Worm (Caenorhabditis elegans) whole organism, L4 larva: ENCODE results near the gene egl-36.

Experiments used
- D1046.2 ChIP-seq: fragments of 200-800 bp; sonication (Bioruptor generic); IDR thresholded peaks from 2 replicates; pipeline ENCODE4 v1.3.6; 2022; ENCODE audit warnings: missing genetic modification characterization, missing compliant biosample characterization
- F10B5.3 ChIP-seq: sonication (generic microtip); optimal IDR thresholded peaks from 2 replicates; lab custom pipeline; 2016; ENCODE audit warnings: mild to moderate bottlenecking, missing genetic modification characterization, missing compliant biosample characterization
- F49E8.2 ChIP-seq: sonication (generic microtip); optimal IDR thresholded peaks from 2 replicates; lab custom pipeline; 2016; ENCODE audit warnings: missing compliant biosample characterization, mild to moderate bottlenecking, missing genetic modification characterization, borderline replicate concordance
- T26A8.4 ChIP-seq: fragments of 200-800 bp; sonication (Bioruptor generic); IDR thresholded peaks from 2 replicates; pipeline ENCODE4 v1.3.6; 2022; ENCODE audit warnings: missing genetic modification characterization, missing compliant biosample characterization
- Y105C5A.15 ChIP-seq: fragments of 200-800 bp; sonication (Bioruptor generic); IDR thresholded peaks from 2 replicates; pipeline ENCODE4 v1.3.6; 2022; ENCODE audit warnings: missing genetic modification characterization, missing compliant biosample characterization
- Y48G9A.11 ChIP-seq: fragments of 200-800 bp; sonication (Bioruptor generic); IDR thresholded peaks from 2 replicates; pipeline ENCODE4 v1.3.6; 2022; ENCODE audit warnings: missing genetic modification reagents, missing genetic modification characterization, missing compliant biosample characterization
- Y5F2A.4 ChIP-seq: fragments of 200-800 bp; sonication (Bioruptor generic); optimal IDR thresholded peaks from 2 replicates; lab custom pipeline; 2018; ENCODE audit warnings: mild to moderate bottlenecking, missing genetic modification characterization, missing compliant biosample characterization
- Y75B8A.6 ChIP-seq: fragments of 200-800 bp; sonication (Bioruptor generic); IDR thresholded peaks from 2 replicates; pipeline ENCODE4 v1.3.6; 2022; ENCODE audit warnings: missing genetic modification reagents, missing genetic modification characterization, missing compliant biosample characterization
- ZK337.2 ChIP-seq: fragments of 200-800 bp; sonication (Bioruptor generic); IDR thresholded peaks from 2 replicates; pipeline ENCODE4 v1.3.6; 2022; ENCODE audit warnings: missing genetic modification reagents, missing genetic modification characterization, missing compliant biosample characterization
- aly-2 ChIP-seq: sonication (generic microtip); optimal IDR thresholded peaks from 2 replicates; lab custom pipeline; 2018; ENCODE audit warnings: missing biosample characterization, missing genetic modification characterization
- ama-1 ChIP-seq: fragments of 150-350 bp; optimal IDR thresholded peaks from 2 replicates; lab custom pipeline; 2014; ENCODE audit warnings: inconsistent platforms, mixed read lengths
- ceh-62 ChIP-seq: sonication (generic microtip); optimal IDR thresholded peaks from 2 replicates; lab custom pipeline; 2017; ENCODE audit warnings: missing biosample characterization, missing genetic modification characterization
- daf-12 ChIP-seq: fragments of 150-350 bp; optimal IDR thresholded peaks from 2 replicates; lab custom pipeline; 2014; ENCODE audit warnings: missing biosample characterization, missing genetic modification reagents, missing genetic modification characterization
- daf-19 ChIP-seq: fragments of 200-800 bp; sonication (Bioruptor generic); conservative IDR thresholded peaks from 2 replicates; pipeline ENCODE4 v1.3.6; 2022; ENCODE audit warnings: missing genetic modification characterization, missing compliant biosample characterization
- daf-8 ChIP-seq: fragments of 200-800 bp; sonication (Bioruptor generic); IDR thresholded peaks from 2 replicates; pipeline ENCODE4 v1.3.6; 2022; ENCODE audit warnings: missing genetic modification characterization, missing compliant biosample characterization
- dmd-9 ChIP-seq: fragments of 200-800 bp; sonication (Bioruptor generic); IDR thresholded peaks from 2 replicates; pipeline ENCODE4 v1.3.6; 2022; ENCODE audit warnings: missing genetic modification reagents, missing genetic modification characterization, missing compliant biosample characterization
- dve-1 ChIP-seq: sonication (generic microtip); optimal IDR thresholded peaks from 2 replicates; lab custom pipeline; 2017; ENCODE audit warnings: antibody characterized with exemption, mild to moderate bottlenecking, missing genetic modification characterization, missing compliant biosample characterization; ENCODE audit not compliant: insufficient read depth
- gei-8 ChIP-seq: fragments of 200-800 bp; sonication (Bioruptor generic); optimal IDR thresholded peaks from 2 replicates; lab custom pipeline; 2018; ENCODE audit warnings: mild to moderate bottlenecking, missing genetic modification characterization, missing compliant biosample characterization
- hif-1 ChIP-seq, 2 experiments: sonication (generic microtip); optimal IDR thresholded peaks; 2 replicates each; lab custom pipeline; 2016 to 2017; ENCODE audit warnings: missing compliant biosample characterization in 2 of 2, missing genetic modification characterization in 2 of 2, missing genetic modification reagents in 2 of 2, missing genotype in 2 of 2, mild to moderate bottlenecking in 1 of 2
- hlh-11 ChIP-seq: fragments of 200-800 bp; sonication (Bioruptor generic); optimal IDR thresholded peaks from 2 replicates; lab custom pipeline; 2018; ENCODE audit warnings: mild to moderate bottlenecking, missing genetic modification characterization, missing compliant biosample characterization
- hlh-30 ChIP-seq: sonication (generic microtip); optimal IDR thresholded peaks from 2 replicates; lab custom pipeline; 2017; ENCODE audit warnings: antibody characterized with exemption, mild to moderate bottlenecking, missing genetic modification characterization, missing compliant biosample characterization; ENCODE audit not compliant: insufficient read depth
- lin-13 ChIP-seq: fragments of 150-350 bp; optimal IDR thresholded peaks from 2 replicates; lab custom pipeline; 2014; ENCODE audit warnings: missing biosample characterization, missing genetic modification reagents, missing genetic modification characterization
- lin-29 ChIP-seq: fragments of 200-800 bp; sonication (Bioruptor generic); IDR thresholded peaks from 2 replicates; pipeline ENCODE4 v1.3.6; 2022; ENCODE audit warnings: missing genetic modification reagents, missing genetic modification characterization, missing compliant biosample characterization
- lir-3 ChIP-seq: sonication (generic microtip); optimal IDR thresholded peaks from 2 replicates; lab custom pipeline; 2016; ENCODE audit warnings: mild to moderate bottlenecking, missing genetic modification characterization, missing compliant biosample characterization
- lsy-2 ChIP-seq, 2 experiments: fragments of 150-350 bp in 1 of 2; sonication (generic microtip) in 1 of 2; optimal IDR thresholded peaks; 2 replicates each; lab custom pipeline; 2014 to 2017; ENCODE audit warnings: missing biosample characterization in 2 of 2, missing genetic modification characterization in 2 of 2
- madf-5 ChIP-seq, 2 experiments: fragments of 200-800 bp; sonication (Bioruptor generic); IDR thresholded peaks; 2 replicates each; pipeline ENCODE4 v1.3.6; 2022; ENCODE audit warnings: missing compliant biosample characterization in 2 of 2, missing genetic modification characterization in 2 of 2
- madf-9 ChIP-seq: fragments of 200-800 bp; sonication (Bioruptor generic); conservative IDR thresholded peaks from 2 replicates; pipeline ENCODE4 v1.3.6; 2022; ENCODE audit warnings: missing genetic modification reagents, missing genetic modification characterization, missing compliant biosample characterization
- mdt-29 ChIP-seq: fragments of 200-800 bp; sonication (Bioruptor generic); IDR thresholded peaks from 2 replicates; pipeline ENCODE4 v1.3.6; 2022; ENCODE audit warnings: missing genetic modification reagents, missing genetic modification characterization, missing compliant biosample characterization
- mep-1 ChIP-seq: fragments of 150-350 bp; sonication (generic microtip); optimal IDR thresholded peaks from 3 replicates; lab custom pipeline; 2014; ENCODE audit warnings: missing biosample characterization, missing genetic modification characterization
- mxl-3 ChIP-seq: fragments of 200-800 bp; sonication (Bioruptor generic); optimal IDR thresholded peaks from 2 replicates; lab custom pipeline; 2018; ENCODE audit warnings: mild to moderate bottlenecking, missing genetic modification characterization, missing compliant biosample characterization
- nhr-10 ChIP-seq: fragments of 150-350 bp; optimal IDR thresholded peaks from 2 replicates; lab custom pipeline; 2014; ENCODE audit warnings: missing biosample characterization, missing genetic modification characterization
- nhr-11 ChIP-seq: fragments of 150-350 bp; optimal IDR thresholded peaks from 2 replicates; lab custom pipeline; 2014; ENCODE audit warnings: missing biosample characterization, missing genetic modification characterization
- nhr-25 ChIP-seq: sonication (generic microtip); optimal IDR thresholded peaks from 2 replicates; lab custom pipeline; 2017; ENCODE audit warnings: missing genetic modification characterization, mild to moderate bottlenecking, missing compliant biosample characterization, antibody characterized with exemption, moderate library complexity, borderline replicate concordance; ENCODE audit not compliant: insufficient read depth
- nhr-28 ChIP-seq: fragments of 150-350 bp; optimal IDR thresholded peaks from 2 replicates; lab custom pipeline; 2014; ENCODE audit warnings: missing biosample characterization, missing genetic modification characterization
- nhr-41 ChIP-seq: fragments of 200-800 bp; sonication (Bioruptor generic); IDR thresholded peaks from 2 replicates; pipeline ENCODE4 v1.3.6; 2022; ENCODE audit warnings: missing genetic modification reagents, missing genetic modification characterization, missing compliant biosample characterization
- nhr-42 ChIP-seq: fragments of 200-800 bp; sonication (Bioruptor generic); IDR thresholded peaks from 2 replicates; pipeline ENCODE4 v1.3.6; 2022; ENCODE audit warnings: missing genetic modification characterization, missing compliant biosample characterization
- nhr-48 ChIP-seq: sonication (generic microtip); optimal IDR thresholded peaks from 2 replicates; lab custom pipeline; 2016; ENCODE audit warnings: mild to moderate bottlenecking, missing genetic modification characterization, missing compliant biosample characterization
- nhr-6 ChIP-seq: fragments of 150-350 bp; optimal IDR thresholded peaks from 2 replicates; lab custom pipeline; 2014; ENCODE audit warnings: missing biosample characterization, missing genetic modification characterization
- nhr-77 ChIP-seq: fragments of 150-350 bp; optimal IDR thresholded peaks from 2 replicates; lab custom pipeline; 2014; ENCODE audit warnings: missing biosample characterization, missing genetic modification characterization
- pha-4 ChIP-seq, 2 experiments: fragments of 150-350 bp in 1 of 2; fragments of 200-800 bp in 1 of 2; sonication (Bioruptor generic) in 1 of 2; IDR thresholded peaks in 1 of 2; optimal IDR thresholded peaks in 1 of 2; 2 replicates each; pipeline versions ENCODE4 v1.3.6 to Lab custom; 2014 to 2022; ENCODE audit warnings: missing genetic modification characterization in 2 of 2, missing genetic modification reagents in 2 of 2, missing biosample characterization in 1 of 2, missing compliant biosample characterization in 1 of 2
- php-3 ChIP-seq: fragments of 200-800 bp; sonication (Bioruptor generic); IDR thresholded peaks from 2 replicates; pipeline ENCODE4 v1.3.6; 2022; ENCODE audit warnings: missing genetic modification reagents, missing genetic modification characterization, missing compliant biosample characterization
- pqm-1 ChIP-seq: sonication (generic microtip); optimal IDR thresholded peaks from 2 replicates; lab custom pipeline; 2017; ENCODE audit warnings: missing biosample characterization, missing genetic modification characterization
- rbr-2 ChIP-seq: sonication (generic microtip); optimal IDR thresholded peaks from 2 replicates; lab custom pipeline; 2016; ENCODE audit warnings: missing genotype, missing genetic modification characterization, missing compliant biosample characterization
- sdz-12 ChIP-seq: fragments of 200-800 bp; sonication (Bioruptor generic); optimal IDR thresholded peaks from 2 replicates; lab custom pipeline; 2018; ENCODE audit warnings: mild to moderate bottlenecking, missing genetic modification characterization, missing compliant biosample characterization
- snpc-4 ChIP-seq: fragments of 150-350 bp; optimal IDR thresholded peaks from 2 replicates; lab custom pipeline; 2014; ENCODE audit warnings: missing biosample characterization, missing genetic modification characterization
- spr-3 ChIP-seq: fragments of 200-800 bp; sonication (Bioruptor generic); optimal IDR thresholded peaks from 2 replicates; lab custom pipeline; 2018; ENCODE audit warnings: mild to moderate bottlenecking, missing genetic modification characterization, missing compliant biosample characterization
- tag-97 ChIP-seq: fragments of 200-800 bp; sonication (Bioruptor generic); IDR thresholded peaks from 2 replicates; pipeline ENCODE4 v1.3.6; 2022; ENCODE audit warnings: missing genetic modification characterization, missing compliant biosample characterization
- tra-1 ChIP-seq: fragments of 200-800 bp; sonication (Bioruptor generic); IDR thresholded peaks from 2 replicates; pipeline ENCODE4 v1.3.6; 2022; ENCODE audit warnings: missing genetic modification reagents, missing genetic modification characterization, missing compliant biosample characterization
- vab-7 ChIP-seq: fragments of 200-800 bp; sonication (Bioruptor generic); IDR thresholded peaks from 2 replicates; pipeline ENCODE4 v1.3.6; 2022; ENCODE audit warnings: missing genetic modification reagents, missing genetic modification characterization, missing compliant biosample characterization
- zag-1 ChIP-seq: fragments of 150-350 bp; optimal IDR thresholded peaks from 2 replicates; lab custom pipeline; 2014; ENCODE audit warnings: missing biosample characterization, missing genetic modification characterization
- ztf-7 ChIP-seq: fragments of 150-350 bp; optimal IDR thresholded peaks from 2 replicates; lab custom pipeline; 2014; ENCODE audit warnings: missing biosample characterization, missing genetic modification characterization

Gene egl-36

DNA sequence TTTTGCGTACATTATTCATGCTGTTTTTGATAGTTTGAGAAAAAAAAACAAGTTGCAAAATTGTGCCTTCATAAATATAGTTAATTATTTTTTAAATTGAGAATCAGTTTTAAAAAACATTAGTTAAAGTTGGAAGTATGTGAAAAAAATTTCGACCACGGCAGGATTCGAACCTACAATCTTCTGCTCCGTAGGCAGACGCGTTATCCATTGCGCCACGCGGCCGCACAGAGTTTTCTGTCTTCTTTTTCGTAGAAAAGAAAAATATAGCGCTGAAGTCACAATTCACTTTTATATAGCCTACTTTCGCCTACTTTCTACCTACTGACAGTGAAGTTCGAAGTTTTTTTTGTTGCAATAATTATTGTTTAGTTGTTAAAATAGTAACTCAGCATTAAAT is 2.3 kb upstream of the egl-36 start (continued):
- TF ChIP-seq nhr-41 (peak; percentile 51; the same call in 1 of the 2 replicates), hlh-11 (tag; lab: Kevin White, UChicago) (no peak), php-3 (GFP tag; lab: Robert Waterston, UW) (0 out of 2 replicates have a peak, but pooled peaks have one; percentile 13), tag-97 (GFP tag; lab: Robert Waterston, UW) (no peak), Y48G9A.11 (no peak), Y105C5A.15 (GFP tag; lab: Robert Waterston, UW) (0 out of 2 replicates have a peak, but pooled peaks have one; percentile 69), daf-12 (no peak), mxl-3 (GFP tag; lab: Kevin White, UChicago) (no peak), daf-19 (no peak), gei-8 (GFP tag; lab: Kevin White, UChicago) (no peak), sdz-12 (GFP tag; lab: Kevin White, UChicago) (no peak), dmd-9 (GFP tag; lab: Robert Waterston, UW) (no peak), tra-1 (peak; percentile 59; the same call in 1 of the 2 replicates), nhr-28 (tag; lab: Kevin White, UChicago) (no peak), Y75B8A.6 (0 out of 2 replicates have a peak, but pooled peaks have one; percentile 68), mep-1 (tag; lab: Kevin White, UChicago) (no peak), spr-3 (GFP tag; lab: Kevin White, UChicago) (no peak), ztf-7 (no peak), nhr-25 (tag; lab: Kevin White, UChicago) (no peak), nhr-11 (tag; lab: Kevin White, UChicago) (no peak), nhr-48 (peak; percentile 28), ama-1 (lab: Kevin White, UChicago) (no peak), vab-7 (GFP tag; lab: Robert Waterston, UW) (no peak), ZK337.2 (GFP tag; lab: Robert Waterston, UW) (peak; percentile 63; the same call in 1 of the 2 replicates), F10B5.3 (no peak), lin-13 (GFP tag; lab: Kevin White, UChicago) (no peak), nhr-6 (tag; lab: Kevin White, UChicago) (no peak), snpc-4 (tag; lab: Kevin White, UChicago) (no peak), rbr-2 (tag; lab: Kevin White, UChicago) (peak; percentile 30), nhr-77 (tag; lab: Kevin White, UChicago) (no peak), ceh-62 (tag; lab: Kevin White, UChicago) (no peak), nhr-10 (no peak), nhr-42 (GFP tag; lab: Robert Waterston, UW) (no peak), Y5F2A.4 (GFP tag; lab: Kevin White, UChicago) (no peak), madf-9 (peak; percentile 54; the same call in 1 of the 2 replicates), F49E8.2 (tag; lab: Kevin White, UChicago) (no peak), lsy-2 (tag; optimal IDR thresholded peaks at IDR 0.05; lab: Kevin White, UChicago) (no peak), madf-5 (GFP tag; IDR thresholded peaks at IDR 0.05; lab: Robert Waterston, UW) (peak; percentile 29 to 53; a peak in 1 of 4 replicates), mdt-29 (GFP tag; lab: Robert Waterston, UW) (no peak), aly-2 (no peak), daf-8 (GFP tag; lab: Robert Waterston, UW) (no peak), hlh-30 (tag; lab: Kevin White, UChicago) (no peak), lir-3 (tag; lab: Kevin White, UChicago) (peak; percentile 3), hif-1 (tag; optimal IDR thresholded peaks at IDR 0.05; lab: Kevin White, UChicago) (no peak), dve-1 (tag; lab: Kevin White, UChicago) (peak; percentile 47), pqm-1 (no peak), pha-4 (GFP tag; IDR thresholded peaks at IDR 0.05; lab: Robert Waterston, UW) (peak; percentile 78; the same call in 1 of the 2 replicates), pha-4 (tag; optimal IDR thresholded peaks at IDR 0.05; lab: Kevin White, UChicago) (no peak), T26A8.4 (no peak), D1046.2 (no peak), zag-1 (tag; lab: Kevin White, UChicago) (no peak), lin-29 (GFP tag; lab: Robert Waterston, UW) (no peak)
